Fruit fly (Drosophila melanogaster) whole organism, embryonic: Measurements from ENCODE around the gene CG11997.

Experiments used
- Adf1 ChIP-seq: fragments of 200-800 bp; sonication (Bioruptor generic); IDR thresholded peaks from 2 replicates; pipeline ENCODE4 v1.3.6; 2022; ENCODE audit warnings: missing biosample characterization, missing genetic modification characterization
- Blimp-1 ChIP-seq: fragments of 200-800 bp; sonication (Bioruptor generic); optimal IDR thresholded peaks from 3 replicates; lab custom pipeline; 2018; ENCODE audit warnings: missing biosample characterization, missing genetic modification characterization, mild to moderate bottlenecking, moderate library complexity, missing genetic modification reagents
- CG13775 ChIP-seq: fragments of 200-800 bp; sonication (Bioruptor generic); optimal IDR thresholded peaks from 3 replicates; lab custom pipeline; 2017; ENCODE audit warnings: missing biosample characterization, mild to moderate bottlenecking, missing genetic modification characterization
- CG14965 ChIP-seq: fragments of 200-800 bp; sonication (Bioruptor generic); optimal IDR thresholded peaks from 2 replicates; lab custom pipeline; 2016; ENCODE audit warnings: missing biosample characterization, missing genetic modification characterization, borderline replicate concordance
- CG17328 ChIP-seq: fragments of 200-800 bp; sonication (Bioruptor generic); IDR thresholded peaks from 2 replicates; pipeline ENCODE4 v1.3.6; 2022; ENCODE audit warnings: missing biosample characterization, missing genetic modification characterization
- CG17359 ChIP-seq: fragments of 200-800 bp; sonication (Bioruptor generic); optimal IDR thresholded peaks from 3 replicates; lab custom pipeline; 2018; ENCODE audit warnings: missing biosample characterization, mild to moderate bottlenecking, missing genetic modification characterization, moderate library complexity
- CG17912 ChIP-seq: fragments of 200-800 bp; sonication (Bioruptor generic); optimal IDR thresholded peaks from 2 replicates; lab custom pipeline; 2018; ENCODE audit warnings: missing biosample characterization, mild to moderate bottlenecking, missing genetic modification characterization
- CG1832 ChIP-seq: fragments of 200-800 bp; sonication (Bioruptor generic); optimal IDR thresholded peaks from 2 replicates; lab custom pipeline; 2017; ENCODE audit warnings: missing biosample characterization, mild to moderate bottlenecking, missing genetic modification characterization, inconsistent platforms
- CG30403 ChIP-seq: fragments of 200-800 bp; sonication (Bioruptor generic); optimal IDR thresholded peaks from 3 replicates; lab custom pipeline; 2016; ENCODE audit warnings: missing biosample characterization, missing genetic modification characterization
- CG31365 ChIP-seq: fragments of 200-800 bp; sonication (Bioruptor generic); optimal IDR thresholded peaks from 2 replicates; lab custom pipeline; 2018; ENCODE audit warnings: missing biosample characterization, mild to moderate bottlenecking, missing genetic modification characterization
- CG4360 ChIP-seq: fragments of 200-800 bp; sonication (Bioruptor generic); IDR thresholded peaks from 2 replicates; pipeline ENCODE4 v1.3.6; 2022; ENCODE audit warnings: missing biosample characterization, missing genetic modification characterization
- CG6272 ChIP-seq: fragments of 200-800 bp; sonication (Bioruptor generic); IDR thresholded peaks from 2 replicates; pipeline ENCODE4 v1.3.6; 2022; ENCODE audit warnings: missing biosample characterization, missing genetic modification characterization
- CG9437 ChIP-seq: fragments of 200-800 bp; sonication (Bioruptor generic); optimal IDR thresholded peaks from 2 replicates; lab custom pipeline; 2018; ENCODE audit warnings: missing biosample characterization, mild to moderate bottlenecking, missing genetic modification characterization
- CHES-1-like ChIP-seq: fragments of 200-800 bp; sonication (Bioruptor generic); optimal IDR thresholded peaks from 2 replicates; lab custom pipeline; 2016; ENCODE audit warnings: missing biosample characterization, missing genetic modification characterization
- D ChIP-seq, 2 experiments: fragments of 200-800 bp in 1 of 2; fragments of >200 bp in 1 of 2; sonication (Bioruptor generic) in 1 of 2; optimal IDR thresholded peaks; 2 replicates in 1 of 2; 3 replicates in 1 of 2; lab custom pipeline; 2017; ENCODE audit warnings: mild to moderate bottlenecking in 1 of 2, missing biosample characterization in 1 of 2, missing genetic modification characterization in 1 of 2, missing genetic modification reagents in 1 of 2
- D19A ChIP-seq: fragments of 200-800 bp; optimal IDR thresholded peaks from 3 replicates; lab custom pipeline; 2019; ENCODE audit warnings: missing biosample characterization, mild to moderate bottlenecking, missing genetic modification characterization, moderate library complexity
- Dad ChIP-seq: fragments of 200-800 bp; sonication (Bioruptor generic); optimal IDR thresholded peaks from 3 replicates; lab custom pipeline; 2016; ENCODE audit warnings: missing biosample characterization, missing genetic modification characterization
- Dbx ChIP-seq: fragments of 200-800 bp; sonication (Bioruptor generic); IDR thresholded peaks from 3 replicates; pipeline ENCODE4 v1.3.6; 2022; ENCODE audit warnings: missing biosample characterization, missing genetic modification characterization
- Dek ChIP-seq: fragments of 200-800 bp; sonication (Bioruptor generic); optimal IDR thresholded peaks from 3 replicates; lab custom pipeline; 2019; ENCODE audit warnings: missing biosample characterization, mild to moderate bottlenecking, missing genetic modification characterization, moderate library complexity
- Fer1 ChIP-seq: fragments of 200-800 bp; sonication (Bioruptor generic); optimal IDR thresholded peaks from 2 replicates; lab custom pipeline; 2017; ENCODE audit warnings: missing biosample characterization, mild to moderate bottlenecking, missing genetic modification characterization
- Hr78 ChIP-seq, 2 experiments: fragments of 200-800 bp in 1 of 2; fragments of >200 bp in 1 of 2; sonication (Bioruptor generic) in 1 of 2; optimal IDR thresholded peaks; 2 replicates each; lab custom pipeline; 2017 to 2019; ENCODE audit warnings: missing biosample characterization in 2 of 2, missing genetic modification characterization in 2 of 2, mild to moderate bottlenecking in 1 of 2, moderate library complexity in 1 of 2
- Lpt ChIP-seq: fragments of >200 bp; optimal IDR thresholded peaks from 2 replicates; lab custom pipeline; 2018; ENCODE audit warnings: missing biosample characterization, missing genetic modification characterization
- Mrtf ChIP-seq: fragments of 200-800 bp; sonication (Bioruptor generic); IDR thresholded peaks from 3 replicates; pipeline ENCODE4 v1.3.6; 2022; ENCODE audit warnings: missing biosample characterization, missing genetic modification characterization
- NC2α ChIP-seq: fragments of 200-800 bp; sonication (Bioruptor generic); optimal IDR thresholded peaks from 2 replicates; lab custom pipeline; 2016; ENCODE audit warnings: missing biosample characterization, missing genetic modification characterization
- Neu2 ChIP-seq: fragments of 200-800 bp; sonication (Bioruptor generic); optimal IDR thresholded peaks from 3 replicates; lab custom pipeline; 2016; ENCODE audit warnings: missing biosample characterization, missing genetic modification characterization, borderline replicate concordance
- Nf-YA ChIP-seq: fragments of 200-800 bp; sonication (Bioruptor generic); IDR thresholded peaks from 2 replicates; pipeline ENCODE4 v1.3.6; 2022; ENCODE audit warnings: missing biosample characterization, missing genetic modification characterization
- PHDP ChIP-seq: fragments of 200-800 bp; sonication (Bioruptor generic); optimal IDR thresholded peaks from 3 replicates; lab custom pipeline; 2018; ENCODE audit warnings: missing biosample characterization, mild to moderate bottlenecking, missing genetic modification characterization, moderate library complexity
- Scr ChIP-seq: fragments of 200-800 bp; sonication (Bioruptor generic); IDR thresholded peaks from 2 replicates; pipeline ENCODE4 v1.3.6; 2022; ENCODE audit warnings: missing biosample characterization, missing genetic modification characterization; ENCODE audit not compliant: partially characterized antibody
- Sox100B ChIP-seq: fragments of 200-800 bp; sonication (Bioruptor generic); optimal IDR thresholded peaks from 3 replicates; lab custom pipeline; 2018; ENCODE audit warnings: missing biosample characterization, mild to moderate bottlenecking, missing genetic modification characterization
- Spps ChIP-seq: fragments of 200-800 bp; sonication (Bioruptor generic); optimal IDR thresholded peaks from 2 replicates; lab custom pipeline; 2018; ENCODE audit warnings: missing biosample characterization, mild to moderate bottlenecking, missing genetic modification characterization
- TFAM ChIP-seq: fragments of 200-800 bp; sonication (Bioruptor generic); optimal IDR thresholded peaks from 2 replicates; lab custom pipeline; 2017; ENCODE audit warnings: missing biosample characterization, missing genetic modification characterization, inconsistent platforms
- Taf1 ChIP-seq: fragments of 200-800 bp; sonication (Bioruptor generic); IDR thresholded peaks from 2 replicates; pipeline ENCODE4 v1.3.6; 2022; ENCODE audit warnings: missing biosample characterization, missing genetic modification characterization
- abd-A ChIP-seq: fragments of 200-800 bp; sonication (Bioruptor generic); optimal IDR thresholded peaks from 3 replicates; lab custom pipeline; 2019; ENCODE audit warnings: missing biosample characterization, mild to moderate bottlenecking, missing genetic modification characterization, moderate library complexity
- bsh ChIP-seq, 2 experiments: fragments of 200-800 bp; sonication (Bioruptor generic); optimal IDR thresholded peaks; 2 replicates each; lab custom pipeline; 2017 to 2018; ENCODE audit warnings: mild to moderate bottlenecking in 2 of 2, missing biosample characterization in 2 of 2, missing genetic modification characterization in 2 of 2, moderate library complexity in 1 of 2
- chn ChIP-seq: fragments of 200-800 bp; sonication (Bioruptor generic); optimal IDR thresholded peaks from 2 replicates; lab custom pipeline; 2016; ENCODE audit warnings: missing biosample characterization, missing genetic modification characterization
- corto ChIP-seq: fragments of 200-800 bp; sonication (Bioruptor generic); optimal IDR thresholded peaks from 2 replicates; lab custom pipeline; 2016; ENCODE audit warnings: missing biosample characterization, mild to moderate bottlenecking, missing genetic modification characterization, moderate library complexity
- croc ChIP-seq: fragments of 200-800 bp; sonication (Bioruptor generic); conservative IDR thresholded peaks from 3 replicates; pipeline ENCODE4 v1.3.6; 2022; ENCODE audit warnings: missing biosample characterization, missing genetic modification characterization
- dmrt11E ChIP-seq: fragments of 200-800 bp; sonication (Bioruptor generic); optimal IDR thresholded peaks from 3 replicates; lab custom pipeline; 2018; ENCODE audit warnings: missing biosample characterization, mild to moderate bottlenecking, missing genetic modification characterization, moderate library complexity
- esg ChIP-seq: fragments of 200-800 bp; sonication (Bioruptor generic); conservative IDR thresholded peaks from 2 replicates; pipeline ENCODE4 v1.3.6; 2022; ENCODE audit warnings: missing biosample characterization, missing genetic modification characterization
- gem ChIP-seq: fragments of 200-800 bp; sonication (Bioruptor generic); optimal IDR thresholded peaks from 2 replicates; lab custom pipeline; 2019; ENCODE audit warnings: missing biosample characterization, mild to moderate bottlenecking, missing genetic modification characterization, moderate library complexity
- hb ChIP-seq: fragments of 200-800 bp; sonication (Bioruptor generic); IDR thresholded peaks from 3 replicates; pipeline ENCODE4 v1.3.6; 2022; ENCODE audit warnings: missing biosample characterization, missing genetic modification characterization; ENCODE audit not compliant: partially characterized antibody
- knrl ChIP-seq: fragments of 200-800 bp; sonication (Bioruptor generic); IDR thresholded peaks from 3 replicates; pipeline ENCODE4 v1.3.6; 2022; ENCODE audit warnings: missing biosample characterization, missing genetic modification characterization; ENCODE audit not compliant: partially characterized antibody
- maf-S ChIP-seq: fragments of 200-800 bp; sonication (Bioruptor generic); optimal IDR thresholded peaks from 2 replicates; lab custom pipeline; 2016; ENCODE audit warnings: missing biosample characterization, missing genetic modification characterization
- pan ChIP-seq, 4 experiments: fragments of >200 bp in 3 of 4; fragments of 200-800 bp in 1 of 4; sonication (Bioruptor generic) in 1 of 4; optimal IDR thresholded peaks in 3 of 4; IDR thresholded peaks in 1 of 4; 2 replicates each; pipeline versions ENCODE4 v1.3.6 to Lab custom; 2017 to 2022; ENCODE audit warnings: missing biosample characterization in 2 of 4, missing genetic modification characterization in 2 of 4, mixed read lengths in 1 of 4
- peb ChIP-seq: fragments of 200-800 bp; sonication (Bioruptor generic); IDR thresholded peaks from 2 replicates; pipeline ENCODE4 v1.3.6; 2022; ENCODE audit warnings: missing biosample characterization, missing genetic modification characterization
- tap ChIP-seq: fragments of 200-800 bp; optimal IDR thresholded peaks from 3 replicates; lab custom pipeline; 2019; ENCODE audit warnings: missing biosample characterization, mild to moderate bottlenecking, missing genetic modification characterization, moderate library complexity
- tll ChIP-seq, 2 experiments: fragments of 200-800 bp in 1 of 2; fragments of >200 bp in 1 of 2; sonication (Bioruptor generic) in 1 of 2; optimal IDR thresholded peaks; 2 replicates each; lab custom pipeline; 2017 to 2019; ENCODE audit warnings: missing biosample characterization in 2 of 2, missing genetic modification characterization in 2 of 2, mild to moderate bottlenecking in 1 of 2, moderate library complexity in 1 of 2
- trem ChIP-seq: fragments of 200-800 bp; optimal IDR thresholded peaks from 3 replicates; lab custom pipeline; 2019; ENCODE audit warnings: missing biosample characterization, mild to moderate bottlenecking, missing genetic modification characterization, moderate library complexity

The CG11997 gene

dm6 chr3R:9159756-9160383, 17.4 kb upstream of the CG11997 start (continued):
- TF ChIP-seq Lpt (GFP tag; lab: Kevin White, UChicago): no peak
- TF ChIP-seq CHES-1-like (GFP tag; lab: Kevin White, UChicago): no peak
- TF ChIP-seq CG14965 (GFP tag; lab: Kevin White, UChicago): no peak
- TF ChIP-seq bsh (GFP tag; optimal IDR thresholded peaks at IDR 0.05; lab: Kevin White, UChicago): peak; percentile 39 to 78
- no peak for TF ChIP-seq Neu2 (GFP tag; lab: Kevin White, UChicago)
- TF ChIP-seq CG30403 (GFP tag; lab: Kevin White, UChicago): peak; percentile 27
- TF ChIP-seq CG6272 (GFP tag; lab: Robert Waterston, UW): no peak
- no peak for TF ChIP-seq Scr (GFP tag; lab: Robert Waterston, UW)
- TF ChIP-seq hb (GFP tag; lab: Robert Waterston, UW): no peak
- TF ChIP-seq dmrt11E (tag; lab: Kevin White, UChicago): peak; percentile 70
- peak; percentile 39 for TF ChIP-seq CG9437 (GFP tag; lab: Kevin White, UChicago)
- TF ChIP-seq Adf1 (GFP tag; lab: Robert Waterston, UW): no peak
- TF ChIP-seq Nf-YA: no peak
- TF ChIP-seq TFAM (GFP tag; lab: Kevin White, UChicago): no peak
- no peak for TF ChIP-seq corto (GFP tag; lab: Kevin White, UChicago)
- TF ChIP-seq Sox100B (GFP tag; lab: Kevin White, UChicago): peak; percentile 25
- TF ChIP-seq peb (GFP tag; lab: Robert Waterston, UW): no peak
- no peak for TF ChIP-seq NC2α
- TF ChIP-seq D (optimal IDR thresholded peaks at IDR 0.05; lab: Kevin White, UChicago): no peak
- peak; percentile 31 for TF ChIP-seq D (GFP tag; optimal IDR thresholded peaks at IDR 0.05; lab: Kevin White, UChicago)
- peak; percentile 15 for TF ChIP-seq CG17359 (tag; lab: Kevin White, UChicago)
- no peak for TF ChIP-seq pan (optimal IDR thresholded peaks at IDR 0.05; lab: Kevin White, UChicago)
- TF ChIP-seq pan (GFP tag; optimal IDR thresholded peaks at IDR 0.05 in 1 of 2, IDR thresholded peaks at IDR 0.05 in 1 of 2): no peak
- TF ChIP-seq Taf1 (GFP tag; lab: Robert Waterston, UW): no peak
- no peak for TF ChIP-seq Dbx
- no peak for TF ChIP-seq Dek (tag; lab: Kevin White, UChicago)
- no peak for TF ChIP-seq Fer1 (GFP tag; lab: Kevin White, UChicago)
- peak; percentile 39 for TF ChIP-seq D19A (tag; lab: Kevin White, UChicago)
- no peak for TF ChIP-seq Dad
- no peak for TF ChIP-seq tll (GFP tag; optimal IDR thresholded peaks at IDR 0.05; lab: Kevin White, UChicago)
- TF ChIP-seq croc (GFP tag; lab: Robert Waterston, UW): peak; percentile 16; the same call in 1 of the 3 replicates
- no peak for TF ChIP-seq CG1832 (GFP tag; lab: Kevin White, UChicago)
- no peak for TF ChIP-seq chn (GFP tag; lab: Kevin White, UChicago)
- no peak for TF ChIP-seq abd-A (tag; lab: Kevin White, UChicago)
- no peak for TF ChIP-seq CG31365 (tag; lab: Kevin White, UChicago)
- TF ChIP-seq Spps (tag; lab: Kevin White, UChicago): peak; percentile 45
- no peak for TF ChIP-seq esg (GFP tag; lab: Robert Waterston, UW)
- no peak for TF ChIP-seq CG17912 (GFP tag; lab: Kevin White, UChicago)
- TF ChIP-seq tap: peak; percentile 2
- peak; percentile 73 for TF ChIP-seq gem
- peak; percentile 45 for TF ChIP-seq trem (tag; lab: Kevin White, UChicago)
- no peak for TF ChIP-seq knrl (GFP tag; lab: Robert Waterston, UW)
- no peak for TF ChIP-seq maf-S (GFP tag; lab: Kevin White, UChicago)
- peak; percentile 7 for TF ChIP-seq CG13775 (GFP tag; lab: Kevin White, UChicago)
- TF ChIP-seq Mrtf: no peak
- TF ChIP-seq Blimp-1 (GFP tag; lab: Kevin White, UChicago): peak; percentile 74
- no peak for TF ChIP-seq CG17328 (GFP tag; lab: Robert Waterston, UW)
- TF ChIP-seq CG4360: no peak
- TF ChIP-seq Hr78 (GFP tag; optimal IDR thresholded peaks at IDR 0.05; lab: Kevin White, UChicago): no peak
- peak; percentile 55 for TF ChIP-seq PHDP (tag; lab: Kevin White, UChicago)
